Fruit fly (Drosophila melanogaster) whole organism, embryonic: ENCODE results near the gene CG4770.

Experiments used
- Asciz ChIP-seq: fragments of 200-800 bp; sonication (Bioruptor generic); optimal IDR thresholded peaks from 2 replicates; lab custom pipeline; 2017; ENCODE audit warnings: missing biosample characterization, mild to moderate bottlenecking, missing genetic modification characterization, missing genetic modification reagents
- CG10366 ChIP-seq: fragments of 200-800 bp; sonication (Bioruptor generic); IDR thresholded peaks from 2 replicates; pipeline ENCODE4 v1.3.6; 2022; ENCODE audit warnings: missing biosample characterization, missing genetic modification characterization
- CG12071 ChIP-seq: fragments of 200-800 bp; sonication (Bioruptor generic); optimal IDR thresholded peaks from 3 replicates; lab custom pipeline; 2018; ENCODE audit warnings: missing biosample characterization, mild to moderate bottlenecking, missing genetic modification characterization
- CG17612 ChIP-seq: fragments of 200-800 bp; sonication (Bioruptor generic); IDR thresholded peaks from 2 replicates; pipeline ENCODE4 v1.3.6; 2022; ENCODE audit warnings: missing biosample characterization, missing genetic modification characterization
- CG6272 ChIP-seq: fragments of 200-800 bp; sonication (Bioruptor generic); IDR thresholded peaks from 2 replicates; pipeline ENCODE4 v1.3.6; 2022; ENCODE audit warnings: missing biosample characterization, missing genetic modification characterization
- CG9727 ChIP-seq: fragments of 200-800 bp; sonication (Bioruptor generic); optimal IDR thresholded peaks from 3 replicates; lab custom pipeline; 2017; ENCODE audit warnings: missing biosample characterization, mild to moderate bottlenecking, missing genetic modification characterization
- CHES-1-like ChIP-seq: fragments of 200-800 bp; sonication (Bioruptor generic); optimal IDR thresholded peaks from 2 replicates; lab custom pipeline; 2016; ENCODE audit warnings: missing biosample characterization, missing genetic modification characterization
- Hr3 ChIP-seq: fragments of 200-800 bp; sonication (Bioruptor generic); optimal IDR thresholded peaks from 3 replicates; lab custom pipeline; 2016; ENCODE audit warnings: missing biosample characterization, missing genetic modification characterization
- gfzf ChIP-seq: fragments of 200-800 bp; sonication (Bioruptor generic); optimal IDR thresholded peaks from 2 replicates; lab custom pipeline; 2016; ENCODE audit warnings: missing biosample characterization, mild to moderate bottlenecking, missing genetic modification characterization, moderate library complexity
- gro ChIP-seq: fragments of 200-800 bp; sonication (Bioruptor generic); optimal IDR thresholded peaks from 2 replicates; lab custom pipeline; 2016; ENCODE audit warnings: missing biosample characterization, missing genetic modification characterization
- gsb ChIP-seq: fragments of 200-800 bp; sonication (Bioruptor generic); IDR thresholded peaks from 2 replicates; pipeline ENCODE4 v1.3.6; 2022; ENCODE audit warnings: missing biosample characterization, missing genetic modification characterization
- ken ChIP-seq: fragments of 200-800 bp; sonication (Bioruptor generic); IDR thresholded peaks from 3 replicates; pipeline ENCODE4 v1.3.6; 2022; ENCODE audit warnings: missing biosample characterization, missing genetic modification characterization
- phol ChIP-seq: fragments of 200-800 bp; sonication (Bioruptor generic); optimal IDR thresholded peaks from 3 replicates; lab custom pipeline; 2018; ENCODE audit warnings: missing biosample characterization, mild to moderate bottlenecking, missing genetic modification characterization, moderate library complexity
- pum ChIP-seq: fragments of 200-800 bp; sonication (Bioruptor generic); optimal IDR thresholded peaks from 2 replicates; lab custom pipeline; 2016; ENCODE audit warnings: missing biosample characterization, missing genetic modification characterization

DNA sequence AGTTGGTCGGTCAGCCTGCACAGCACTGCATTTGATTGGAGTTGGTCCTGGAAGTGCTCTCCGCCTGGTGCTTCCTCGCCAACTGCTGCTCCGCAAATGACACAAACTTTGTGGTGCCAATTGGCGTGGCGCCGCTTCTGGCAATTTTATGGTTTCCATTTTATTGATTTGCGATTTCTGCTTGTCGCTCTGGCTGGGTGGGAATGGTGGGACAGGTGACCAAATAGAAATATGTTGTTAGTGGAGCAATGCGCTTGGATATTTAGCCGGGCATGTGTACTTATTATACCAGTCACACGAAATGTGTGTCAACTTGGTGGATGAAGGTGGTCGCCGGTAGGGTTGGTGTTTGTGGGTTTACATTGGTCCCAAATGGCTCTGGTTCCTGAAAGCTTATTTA, 3.0 kb upstream of the CG4770 start, which contains the start of the genes Xport-A and Xport-B:
- TF ChIP-seq CG9727 (GFP tag; lab: Kevin White, UChicago) (no peak), phol (tag; lab: Kevin White, UChicago) (no peak), Hr3 (no peak), gfzf (GFP tag; lab: Kevin White, UChicago) (no peak), gsb (GFP tag; lab: Robert Waterston, UW) (no peak), CG6272 (GFP tag; lab: Robert Waterston, UW) (no peak), Asciz (GFP tag; lab: Kevin White, UChicago) (no peak), ken (no peak), gro (GFP tag; lab: Kevin White, UChicago) (no peak), CG10366 (GFP tag; lab: Robert Waterston, UW) (no peak), pum (GFP tag; lab: Kevin White, UChicago) (no peak), CG12071 (GFP tag; lab: Kevin White, UChicago) (no peak), CG17612 (GFP tag; lab: Robert Waterston, UW) (no peak), CHES-1-like (GFP tag; lab: Kevin White, UChicago) (no peak)
